Worm (Caenorhabditis elegans) whole organism, L4 larva: ENCODE measurements around the gene F35H8.12.

Experiments used
- F10B5.3 ChIP-seq: sonication (generic microtip); optimal IDR thresholded peaks from 2 replicates; lab custom pipeline; 2016; ENCODE audit warnings: mild to moderate bottlenecking, missing genetic modification characterization, missing compliant biosample characterization
- F44E2.7 ChIP-seq: fragments of 200-800 bp; sonication (Bioruptor generic); IDR thresholded peaks from 2 replicates; pipeline ENCODE4 v2.1.2; 2022; ENCODE audit warnings: missing genetic modification characterization, missing compliant biosample characterization
- T20F7.1 ChIP-seq: fragments of 200-800 bp; sonication (Bioruptor generic); optimal IDR thresholded peaks from 2 replicates; lab custom pipeline; 2018; ENCODE audit warnings: mild to moderate bottlenecking, missing genetic modification characterization, missing compliant biosample characterization
- Y105C5A.15 ChIP-seq: fragments of 200-800 bp; sonication (Bioruptor generic); IDR thresholded peaks from 2 replicates; pipeline ENCODE4 v1.3.6; 2022; ENCODE audit warnings: missing genetic modification characterization, missing compliant biosample characterization
- aha-1 ChIP-seq: fragments of 150-350 bp; peaks from one replicate; lab custom pipeline; 2014; ENCODE audit warnings: missing biosample characterization, missing genetic modification characterization
- attf-4 ChIP-seq: sonication (generic microtip); optimal IDR thresholded peaks from 3 replicates; lab custom pipeline; 2017; ENCODE audit warnings: missing biosample characterization, missing genetic modification characterization
- ceh-32 ChIP-seq: sonication (generic microtip); optimal IDR thresholded peaks from 2 replicates; lab custom pipeline; 2016; ENCODE audit warnings: mild to moderate bottlenecking, missing genetic modification characterization, missing compliant biosample characterization; ENCODE audit not compliant: poor library complexity
- ceh-82 ChIP-seq: sonication (generic microtip); optimal IDR thresholded peaks from 2 replicates; lab custom pipeline; 2017; ENCODE audit warnings: missing biosample characterization, missing genetic modification characterization
- daf-12 ChIP-seq: fragments of 150-350 bp; optimal IDR thresholded peaks from 2 replicates; lab custom pipeline; 2014; ENCODE audit warnings: missing biosample characterization, missing genetic modification reagents, missing genetic modification characterization
- daf-8 ChIP-seq: fragments of 200-800 bp; sonication (Bioruptor generic); IDR thresholded peaks from 2 replicates; pipeline ENCODE4 v1.3.6; 2022; ENCODE audit warnings: missing genetic modification characterization, missing compliant biosample characterization
- dmd-6 ChIP-seq: fragments of 200-800 bp; sonication (Bioruptor generic); IDR thresholded peaks from 2 replicates; pipeline ENCODE4 v1.3.6; 2022; ENCODE audit warnings: missing genetic modification reagents, missing genetic modification characterization, missing compliant biosample characterization
- dmd-9 ChIP-seq: fragments of 200-800 bp; sonication (Bioruptor generic); IDR thresholded peaks from 2 replicates; pipeline ENCODE4 v1.3.6; 2022; ENCODE audit warnings: missing genetic modification reagents, missing genetic modification characterization, missing compliant biosample characterization
- duxl-1 ChIP-seq: sonication (generic microtip); optimal IDR thresholded peaks from 2 replicates; lab custom pipeline; 2016; ENCODE audit warnings: mild to moderate bottlenecking, missing genetic modification characterization, moderate library complexity, missing compliant biosample characterization; ENCODE audit not compliant: poor library complexity
- dve-1 ChIP-seq: sonication (generic microtip); optimal IDR thresholded peaks from 2 replicates; lab custom pipeline; 2017; ENCODE audit warnings: antibody characterized with exemption, mild to moderate bottlenecking, missing genetic modification characterization, missing compliant biosample characterization; ENCODE audit not compliant: insufficient read depth
- egl-43 ChIP-seq: fragments of 200-800 bp; sonication (Bioruptor generic); IDR thresholded peaks from 2 replicates; pipeline ENCODE4 v1.3.6; 2022; ENCODE audit warnings: missing genetic modification reagents, missing genetic modification characterization, missing compliant biosample characterization
- gei-8 ChIP-seq: fragments of 200-800 bp; sonication (Bioruptor generic); optimal IDR thresholded peaks from 2 replicates; lab custom pipeline; 2018; ENCODE audit warnings: mild to moderate bottlenecking, missing genetic modification characterization, missing compliant biosample characterization
- hif-1 ChIP-seq, 2 experiments: sonication (generic microtip); optimal IDR thresholded peaks; 2 replicates each; lab custom pipeline; 2016 to 2017; ENCODE audit warnings: missing compliant biosample characterization in 2 of 2, missing genetic modification characterization in 2 of 2, missing genetic modification reagents in 2 of 2, missing genotype in 2 of 2, mild to moderate bottlenecking in 1 of 2
- hlh-11 ChIP-seq: fragments of 200-800 bp; sonication (Bioruptor generic); optimal IDR thresholded peaks from 2 replicates; lab custom pipeline; 2018; ENCODE audit warnings: mild to moderate bottlenecking, missing genetic modification characterization, missing compliant biosample characterization
- hlh-30 ChIP-seq: sonication (generic microtip); optimal IDR thresholded peaks from 2 replicates; lab custom pipeline; 2017; ENCODE audit warnings: antibody characterized with exemption, mild to moderate bottlenecking, missing genetic modification characterization, missing compliant biosample characterization; ENCODE audit not compliant: insufficient read depth
- lin-1 ChIP-seq: fragments of 200-800 bp; sonication (Bioruptor generic); IDR thresholded peaks from 2 replicates; pipeline ENCODE4 v1.3.6; 2022; ENCODE audit warnings: missing genetic modification reagents, missing genetic modification characterization, missing compliant biosample characterization
- lin-13 ChIP-seq: fragments of 150-350 bp; optimal IDR thresholded peaks from 2 replicates; lab custom pipeline; 2014; ENCODE audit warnings: missing biosample characterization, missing genetic modification reagents, missing genetic modification characterization
- lin-29 ChIP-seq: fragments of 200-800 bp; sonication (Bioruptor generic); IDR thresholded peaks from 2 replicates; pipeline ENCODE4 v1.3.6; 2022; ENCODE audit warnings: missing genetic modification reagents, missing genetic modification characterization, missing compliant biosample characterization
- lin-39 ChIP-seq: fragments of 150-350 bp; optimal IDR thresholded peaks from 2 replicates; lab custom pipeline; 2014; ENCODE audit warnings: missing biosample characterization, missing genetic modification reagents, missing genetic modification characterization
- lsy-2 ChIP-seq, 2 experiments: fragments of 150-350 bp in 1 of 2; sonication (generic microtip) in 1 of 2; optimal IDR thresholded peaks; 2 replicates each; lab custom pipeline; 2014 to 2017; ENCODE audit warnings: missing biosample characterization in 2 of 2, missing genetic modification characterization in 2 of 2
- madf-5 ChIP-seq, 2 experiments: fragments of 200-800 bp; sonication (Bioruptor generic); IDR thresholded peaks; 2 replicates each; pipeline ENCODE4 v1.3.6; 2022; ENCODE audit warnings: missing compliant biosample characterization in 2 of 2, missing genetic modification characterization in 2 of 2
- mdt-29 ChIP-seq: fragments of 200-800 bp; sonication (Bioruptor generic); IDR thresholded peaks from 2 replicates; pipeline ENCODE4 v1.3.6; 2022; ENCODE audit warnings: missing genetic modification reagents, missing genetic modification characterization, missing compliant biosample characterization
- mep-1 ChIP-seq: fragments of 150-350 bp; sonication (generic microtip); optimal IDR thresholded peaks from 3 replicates; lab custom pipeline; 2014; ENCODE audit warnings: missing biosample characterization, missing genetic modification characterization
- mes-2 ChIP-seq: sonication (generic microtip); optimal IDR thresholded peaks from 2 replicates; lab custom pipeline; 2016; ENCODE audit warnings: missing genotype, mild to moderate bottlenecking, missing genetic modification characterization, missing compliant biosample characterization; ENCODE audit not compliant: poor library complexity, severe bottlenecking
- mxl-3 ChIP-seq: fragments of 200-800 bp; sonication (Bioruptor generic); optimal IDR thresholded peaks from 2 replicates; lab custom pipeline; 2018; ENCODE audit warnings: mild to moderate bottlenecking, missing genetic modification characterization, missing compliant biosample characterization
- nhr-102 ChIP-seq: sonication (generic microtip); optimal IDR thresholded peaks from 2 replicates; lab custom pipeline; 2016; ENCODE audit warnings: mild to moderate bottlenecking, missing genetic modification characterization, moderate library complexity, missing compliant biosample characterization
- nhr-237 ChIP-seq: sonication (generic microtip); optimal IDR thresholded peaks from 2 replicates; lab custom pipeline; 2017; ENCODE audit warnings: missing biosample characterization, missing genetic modification characterization
- nhr-25 ChIP-seq: sonication (generic microtip); optimal IDR thresholded peaks from 2 replicates; lab custom pipeline; 2017; ENCODE audit warnings: missing genetic modification characterization, mild to moderate bottlenecking, missing compliant biosample characterization, antibody characterized with exemption, moderate library complexity, borderline replicate concordance; ENCODE audit not compliant: insufficient read depth
- nhr-28 ChIP-seq: fragments of 150-350 bp; optimal IDR thresholded peaks from 2 replicates; lab custom pipeline; 2014; ENCODE audit warnings: missing biosample characterization, missing genetic modification characterization
- nhr-41 ChIP-seq: fragments of 200-800 bp; sonication (Bioruptor generic); IDR thresholded peaks from 2 replicates; pipeline ENCODE4 v1.3.6; 2022; ENCODE audit warnings: missing genetic modification reagents, missing genetic modification characterization, missing compliant biosample characterization
- nhr-42 ChIP-seq: fragments of 200-800 bp; sonication (Bioruptor generic); IDR thresholded peaks from 2 replicates; pipeline ENCODE4 v1.3.6; 2022; ENCODE audit warnings: missing genetic modification characterization, missing compliant biosample characterization
- nhr-48 ChIP-seq: sonication (generic microtip); optimal IDR thresholded peaks from 2 replicates; lab custom pipeline; 2016; ENCODE audit warnings: mild to moderate bottlenecking, missing genetic modification characterization, missing compliant biosample characterization
- php-3 ChIP-seq: fragments of 200-800 bp; sonication (Bioruptor generic); IDR thresholded peaks from 2 replicates; pipeline ENCODE4 v1.3.6; 2022; ENCODE audit warnings: missing genetic modification reagents, missing genetic modification characterization, missing compliant biosample characterization
- spr-1 ChIP-seq: sonication (generic microtip); optimal IDR thresholded peaks from 2 replicates; lab custom pipeline; 2016; ENCODE audit warnings: mild to moderate bottlenecking, missing genetic modification characterization, missing compliant biosample characterization
- spr-3 ChIP-seq: fragments of 200-800 bp; sonication (Bioruptor generic); optimal IDR thresholded peaks from 2 replicates; lab custom pipeline; 2018; ENCODE audit warnings: mild to moderate bottlenecking, missing genetic modification characterization, missing compliant biosample characterization
- unc-39 ChIP-seq: sonication (generic microtip); optimal IDR thresholded peaks from 2 replicates; lab custom pipeline; 2017; ENCODE audit warnings: missing biosample characterization, missing genetic modification characterization
- unc-62 ChIP-seq, 3 experiments: fragments of 150-350 bp in 1 of 3; sonication (generic microtip); optimal IDR thresholded peaks in 2 of 3; peaks in 1 of 3; 1 replicate in 1 of 3; 2 replicates in 2 of 3; lab custom pipeline; 2014 to 2017; ENCODE audit warnings: missing biosample characterization in 3 of 3, missing genetic modification characterization in 3 of 3, missing genetic modification reagents in 3 of 3, missing genotype in 1 of 3
- zag-1 ChIP-seq: fragments of 150-350 bp; optimal IDR thresholded peaks from 2 replicates; lab custom pipeline; 2014; ENCODE audit warnings: missing biosample characterization, missing genetic modification characterization
- zip-11 ChIP-seq: fragments of 200-800 bp; sonication (Bioruptor generic); IDR thresholded peaks from 2 replicates; pipeline ENCODE4 v1.3.6; 2022; ENCODE audit warnings: missing genetic modification characterization, missing compliant biosample characterization
- zip-2 ChIP-seq: fragments of 150-350 bp; optimal IDR thresholded peaks from 2 replicates; lab custom pipeline; 2014; ENCODE audit warnings: missing biosample characterization, missing genetic modification characterization
- ztf-11 ChIP-seq: fragments of 150-350 bp; optimal IDR thresholded peaks from 2 replicates; lab custom pipeline; 2014; ENCODE audit warnings: missing biosample characterization, missing genetic modification characterization
- ztf-7 ChIP-seq: fragments of 150-350 bp; optimal IDR thresholded peaks from 2 replicates; lab custom pipeline; 2014; ENCODE audit warnings: missing biosample characterization, missing genetic modification characterization

The F35H8.12 gene

ce11 chrII:9558906-9559305, 7.3 kb downstream of the F35H8.12 start:
- TF ChIP-seq unc-62 (GFP tag; optimal IDR thresholded peaks at IDR 0.05 in 1 of 2; lab: Kevin White, UChicago) (peak in 1 of 2 experiments; percentile 58), unc-62 (tag; optimal IDR thresholded peaks at IDR 0.05; lab: Kevin White, UChicago) (no peak), ztf-11 (no peak), aha-1 (tag; lab: Kevin White, UChicago) (peak; percentile 66), mep-1 (tag; lab: Kevin White, UChicago) (no peak)

DNA sequence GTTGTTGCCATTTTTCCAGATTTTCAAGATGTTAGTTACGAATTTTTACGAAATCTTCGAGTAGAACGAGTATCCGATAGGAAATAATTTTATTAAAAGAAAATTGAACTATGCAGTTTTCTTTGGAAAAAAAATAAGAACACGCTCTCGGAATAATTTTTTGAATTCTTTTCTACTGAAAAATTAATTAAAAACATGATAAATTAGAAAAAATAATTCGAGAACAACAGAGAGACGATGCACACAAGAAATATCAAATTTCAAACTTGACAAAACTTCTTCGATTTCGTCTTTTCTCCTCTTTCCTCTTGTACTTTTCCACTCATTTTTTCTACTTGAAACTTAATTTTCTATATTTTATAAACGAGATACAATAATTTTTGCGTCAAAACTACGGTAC, 8.3 kb downstream of the F35H8.12 start, which contains the start of gene F35H8.4:
TSS of gene F35H8.4 (minus strand) at position 101 of the 400 bp plus-strand sequence.
- TF ChIP-seq gei-8 = no peak
- peak in 1 of 2 experiments; percentile 2 for TF ChIP-seq lsy-2 (tag; optimal IDR thresholded peaks at IDR 0.05; lab: Kevin White, UChicago)

DNA sequence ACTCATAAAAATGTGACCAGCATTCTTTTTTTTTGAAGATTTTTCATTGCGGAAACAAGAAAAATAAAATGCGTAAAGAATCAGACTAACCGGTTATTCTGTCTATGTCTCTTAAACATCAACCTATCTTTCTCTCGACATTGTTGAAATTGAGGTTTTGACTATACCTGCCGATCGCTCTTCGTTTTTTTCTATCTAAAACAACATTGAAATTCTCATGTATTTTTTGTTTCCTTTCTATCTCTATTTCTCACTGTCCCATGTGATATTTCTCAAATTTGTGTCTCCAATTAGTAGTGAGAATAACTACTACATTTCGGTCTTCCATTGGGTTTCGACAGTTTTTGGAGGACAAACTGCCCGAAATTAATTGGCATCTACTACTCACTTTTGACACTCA, 9.3 kb downstream of the F35H8.12 start:
- peak; percentile 42 for TF ChIP-seq hlh-30 (tag; lab: Kevin White, UChicago)
- TF ChIP-seq spr-1 (tag; lab: Kevin White, UChicago) = no peak
- no peak for TF ChIP-seq ceh-82
- peak; percentile 15 for TF ChIP-seq mep-1 (tag; lab: Kevin White, UChicago)
- TF ChIP-seq madf-5 (GFP tag; IDR thresholded peaks at IDR 0.05; lab: Robert Waterston, UW) = no peak
- peak; percentile 15 for TF ChIP-seq hlh-11 (tag; lab: Kevin White, UChicago)
- no peak for TF ChIP-seq lin-13
- TF ChIP-seq T20F7.1 (GFP tag; lab: Kevin White, UChicago) = peak; percentile 6
- TF ChIP-seq nhr-25 (tag; lab: Kevin White, UChicago) = peak; percentile 37
- TF ChIP-seq nhr-41 = no peak
- no peak for TF ChIP-seq F10B5.3
- no peak for TF ChIP-seq spr-3 (GFP tag; lab: Kevin White, UChicago)
- no peak for TF ChIP-seq attf-4 (tag; lab: Kevin White, UChicago)
- no peak for TF ChIP-seq zip-2 (tag; lab: Kevin White, UChicago)
- TF ChIP-seq lsy-2 (tag; optimal IDR thresholded peaks at IDR 0.05; lab: Kevin White, UChicago) = peak in 1 of 2 experiments; percentile 3
- no peak for TF ChIP-seq nhr-102 (tag; lab: Kevin White, UChicago)
- peak; percentile 64 for TF ChIP-seq nhr-28
- TF ChIP-seq hif-1 (tag; optimal IDR thresholded peaks at IDR 0.05; lab: Kevin White, UChicago) = no peak
- TF ChIP-seq dmd-6 (GFP tag; lab: Robert Waterston, UW) = 0 out of 2 replicates have a peak, but pooled peaks have one; percentile 6
- TF ChIP-seq nhr-237 (tag; lab: Kevin White, UChicago) = no peak
- TF ChIP-seq mes-2 = no peak
- TF ChIP-seq dve-1 (tag; lab: Kevin White, UChicago) = peak; percentile 5
- no peak for TF ChIP-seq dmd-9 (GFP tag; lab: Robert Waterston, UW)
- TF ChIP-seq zag-1 (tag; lab: Kevin White, UChicago) = no peak
- TF ChIP-seq zip-11 (GFP tag; lab: Robert Waterston, UW) = no peak
- no peak for TF ChIP-seq lin-1 (GFP tag; lab: Robert Waterston, UW)

DNA sequence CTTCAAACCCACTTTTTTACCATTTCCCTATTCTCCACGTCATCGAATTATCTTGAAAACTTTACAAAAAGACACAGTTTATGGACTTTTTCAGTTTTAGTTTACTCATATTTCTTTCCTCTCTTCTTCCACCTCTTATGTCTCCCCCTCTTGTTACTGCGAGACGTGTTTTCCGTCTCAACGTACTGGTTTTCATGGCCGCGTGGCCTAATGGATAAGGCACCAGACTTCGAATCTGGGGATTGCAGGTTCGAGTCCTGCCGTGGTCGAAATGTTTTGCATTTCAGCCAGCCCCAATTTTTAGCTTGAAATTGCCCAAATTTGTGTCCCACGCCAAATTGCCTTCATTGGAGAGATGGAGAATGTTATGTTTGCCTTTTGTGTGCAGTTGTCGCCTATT, 14.4 kb downstream of the F35H8.12 start:
- TF ChIP-seq aha-1 (tag; lab: Kevin White, UChicago) = peak; percentile 98
- TF ChIP-seq ceh-32 (tag; lab: Kevin White, UChicago) = no peak
- peak; percentile 29 for TF ChIP-seq ztf-7 (tag; lab: Kevin White, UChicago)
- TF ChIP-seq nhr-42 (GFP tag; lab: Robert Waterston, UW) = no peak
- TF ChIP-seq Y105C5A.15 (GFP tag; lab: Robert Waterston, UW) = peak; percentile 79; the same call in 1 of the 2 replicates
- TF ChIP-seq F44E2.7 (GFP tag; lab: Robert Waterston, UW) = peak; percentile 85; the same call in 1 of the 2 replicates
- peak; percentile 68; the same call in 1 of the 2 replicates for TF ChIP-seq mdt-29 (GFP tag; lab: Robert Waterston, UW)
- peak; percentile 69; the same call in 1 of the 2 replicates for TF ChIP-seq php-3 (GFP tag; lab: Robert Waterston, UW)
- TF ChIP-seq lin-29 (GFP tag; lab: Robert Waterston, UW) = 0 out of 2 replicates have a peak, but pooled peaks have one; percentile 27
- TF ChIP-seq spr-1 (tag; lab: Kevin White, UChicago) = peak; percentile 70
- TF ChIP-seq duxl-1 = peak; percentile 59
- peak; percentile 62 for TF ChIP-seq nhr-48 (tag; lab: Kevin White, UChicago)
- TF ChIP-seq unc-39 (tag; lab: Kevin White, UChicago) = no peak
- TF ChIP-seq mxl-3 = peak; percentile 64
- TF ChIP-seq nhr-237 (tag; lab: Kevin White, UChicago) = no peak
- TF ChIP-seq lin-39 = no peak
- peak; percentile 96 for TF ChIP-seq egl-43
- no peak for TF ChIP-seq daf-8 (GFP tag; lab: Robert Waterston, UW)
- TF ChIP-seq daf-12 (tag; lab: Kevin White, UChicago) = no peak
